Fruit fly (Drosophila melanogaster): Measurements from ENCODE around the gene gukh.
A peak's percentile ranks its signal among the peaks of the same experiment; 100 is the strongest.

Gene gukh

dm6 chr3R:18986089-18986887 is 2.5 kb downstream of the gukh start (continued):
- TF ChIP-seq ss (GFP tag; optimal IDR thresholded peaks at IDR 0.05): no peak
- 0 out of 2 replicates have a peak, but pooled peaks have one; percentile 29 for TF ChIP-seq Gug (GFP tag; IDR thresholded peaks at IDR 0.05)
- no peak for TF ChIP-seq Eip75B (GFP tag; optimal IDR thresholded peaks at IDR 0.05)
- peak; percentile 52 for TF ChIP-seq CG15336 (GFP tag; IDR thresholded peaks at IDR 0.05)
- peak; percentile 30 for TF ChIP-seq pdm3 (GFP tag; optimal IDR thresholded peaks at IDR 0.05)
- TF ChIP-seq CG8119 (GFP tag; IDR thresholded peaks at IDR 0.05): peak; percentile 38; the same call in 1 of the 3 replicates
- no peak for TF ChIP-seq Sox15 (GFP tag; optimal IDR thresholded peaks at IDR 0.05)
- TF ChIP-seq dsx (GFP tag; optimal IDR thresholded peaks at IDR 0.05; ENCODE audit: poor library complexity, severe bottlenecking): no peak
- no peak for TF ChIP-seq CG11762 (GFP tag; optimal IDR thresholded peaks at IDR 0.05; ENCODE audit: insufficient read depth)
- peak; percentile 51 for TF ChIP-seq Sox14 (GFP tag; optimal IDR thresholded peaks at IDR 0.05)
- TF ChIP-seq acj6 (GFP tag; optimal IDR thresholded peaks at IDR 0.05): peak; percentile 41

DNA sequence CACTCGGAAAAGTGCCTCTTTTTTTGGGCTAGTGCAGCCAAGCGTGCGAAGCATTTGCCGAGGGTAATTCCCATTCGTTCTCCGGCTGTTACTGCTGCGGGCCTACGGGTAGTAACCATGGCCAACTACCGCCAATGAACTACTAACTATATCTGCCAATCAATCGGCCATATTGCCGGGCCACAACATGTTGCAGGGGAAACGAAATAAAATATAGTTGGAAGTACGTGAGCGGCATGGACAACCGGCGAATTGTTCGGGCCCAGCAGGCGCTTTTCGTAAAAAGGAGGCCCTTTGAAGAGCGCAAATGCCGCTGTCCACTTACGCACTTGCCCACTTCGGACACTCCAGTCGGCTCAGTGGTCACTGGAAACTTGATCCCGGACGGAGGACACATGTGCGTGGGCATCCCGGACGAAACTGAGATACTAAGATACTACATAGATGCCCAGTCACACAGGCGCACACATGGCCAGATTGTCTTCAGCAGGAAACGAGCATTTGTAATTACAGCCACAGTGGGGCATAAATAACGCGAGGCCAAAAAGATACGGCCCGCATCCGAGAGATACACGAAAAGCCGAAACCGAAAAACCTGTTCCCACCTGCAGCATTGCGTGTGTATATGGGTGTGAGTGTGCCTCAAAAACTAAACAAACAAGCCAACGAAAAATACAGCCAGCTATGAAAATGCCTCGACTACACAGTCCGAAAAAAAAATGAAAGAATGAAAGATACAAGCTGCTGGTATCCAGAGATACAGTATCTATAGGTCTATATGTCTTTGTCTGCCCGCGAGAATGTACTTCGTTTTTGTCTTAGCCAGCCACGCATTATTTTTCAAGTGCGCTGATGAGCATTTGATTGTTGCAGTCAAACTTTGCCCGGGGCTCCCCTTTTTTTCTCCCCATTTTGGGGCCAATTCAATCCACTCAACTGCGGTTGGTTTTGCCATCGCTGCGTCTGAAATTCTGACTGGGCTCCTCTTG is 3.9 kb downstream of the gukh start:
- no peak for TF ChIP-seq CG8632 (GFP tag; optimal IDR thresholded peaks at IDR 0.05)
- no peak for TF ChIP-seq fd85E (GFP tag; optimal IDR thresholded peaks at IDR 0.05)
- no peak for TF ChIP-seq CG11294 (GFP tag; IDR thresholded peaks at IDR 0.05)
- TF ChIP-seq esn (GFP tag; optimal IDR thresholded peaks at IDR 0.05): peak; percentile 46
- peak; percentile 29 for TF ChIP-seq cyc (GFP tag; optimal IDR thresholded peaks at IDR 0.05)
- TF ChIP-seq Lpt (GFP tag; optimal IDR thresholded peaks at IDR 0.05): peak; percentile 68
- peak; percentile 7 for TF ChIP-seq Sox15 (GFP tag; optimal IDR thresholded peaks at IDR 0.05)
- TF ChIP-seq svp (GFP tag): peak; percentile 16
- peak; percentile 53 for TF ChIP-seq Sox14 (GFP tag; optimal IDR thresholded peaks at IDR 0.05)
- TF ChIP-seq CG11762 (GFP tag; optimal IDR thresholded peaks at IDR 0.05; ENCODE audit: insufficient read depth): no peak
- TF ChIP-seq CG6854 (GFP tag; optimal IDR thresholded peaks at IDR 0.05): no peak
- TF ChIP-seq CG8319 (GFP tag; optimal IDR thresholded peaks at IDR 0.05): no peak
- TF ChIP-seq Eip93F (GFP tag; optimal IDR thresholded peaks at IDR 0.05): no peak
- peak; percentile 22 for TF ChIP-seq OdsH (GFP tag; optimal IDR thresholded peaks at IDR 0.05)
- TF ChIP-seq spab (GFP tag; optimal IDR thresholded peaks at IDR 0.05): no peak
- peak; percentile 86 for TF ChIP-seq Eip78C (GFP tag)
- TF ChIP-seq Met (GFP tag; optimal IDR thresholded peaks at IDR 0.05): no peak
- no peak for TF ChIP-seq vri (GFP tag; optimal IDR thresholded peaks at IDR 0.05)
- TF ChIP-seq Hr38 (GFP tag; optimal IDR thresholded peaks at IDR 0.05): no peak
- TF ChIP-seq Hr4 (GFP tag; optimal IDR thresholded peaks at IDR 0.05): peak; percentile 47
- peak; percentile 17 for TF ChIP-seq acj6 (GFP tag; optimal IDR thresholded peaks at IDR 0.05)
- peak; percentile 64 for TF ChIP-seq CG8119 (GFP tag; IDR thresholded peaks at IDR 0.05)
- TF ChIP-seq CG7368 (GFP tag; optimal IDR thresholded peaks at IDR 0.05): peak; percentile 32
- no peak for TF ChIP-seq CG3032 (tag; optimal IDR thresholded peaks at IDR 0.05)
- no peak for TF ChIP-seq ss (GFP tag; optimal IDR thresholded peaks at IDR 0.05)
- peak; percentile 37; the same call in 2 of the 3 replicates for TF ChIP-seq eg (GFP tag; IDR thresholded peaks at IDR 0.05)
- TF ChIP-seq CG1621 (tag; optimal IDR thresholded peaks at IDR 0.05): peak; percentile 56
- TF ChIP-seq topi (GFP tag; optimal IDR thresholded peaks at IDR 0.05): peak; percentile 38
- peak; percentile 71 for TF ChIP-seq fkh (GFP tag; optimal IDR thresholded peaks at IDR 0.05)
- peak; percentile 39 for TF ChIP-seq achi (GFP tag; optimal IDR thresholded peaks at IDR 0.05)
- TF ChIP-seq lz (GFP tag; optimal IDR thresholded peaks at IDR 0.05): peak; percentile 2
- no peak for TF ChIP-seq dac (GFP tag; optimal IDR thresholded peaks at IDR 0.05)
- TF ChIP-seq CG16779 (tag; optimal IDR thresholded peaks at IDR 0.05): no peak
- no peak for TF ChIP-seq Eip75B (GFP tag; optimal IDR thresholded peaks at IDR 0.05)
- peak; percentile 62 for TF ChIP-seq CG3919 (GFP tag; optimal IDR thresholded peaks at IDR 0.05)
- no peak for TF ChIP-seq CG9139 (GFP tag; optimal IDR thresholded peaks at IDR 0.05)
- peak; percentile 19 for TF ChIP-seq fd59A (GFP tag; optimal IDR thresholded peaks at IDR 0.05)
- peak; percentile 51 for TF ChIP-seq pdm3 (GFP tag; optimal IDR thresholded peaks at IDR 0.05)
- peak; percentile 16 for TF ChIP-seq CG11902 (GFP tag; optimal IDR thresholded peaks at IDR 0.05)
- TF ChIP-seq Ets96B (tag; optimal IDR thresholded peaks at IDR 0.05): no peak
- TF ChIP-seq CG4318 (GFP tag; optimal IDR thresholded peaks at IDR 0.05): peak; percentile 25
- peak; percentile 60 for TF ChIP-seq net (GFP tag; optimal IDR thresholded peaks at IDR 0.05)

Data from whole organism, prepupa.